Worm (Caenorhabditis elegans) whole organism, late embryonic: ENCODE measurements around the gene F42A9.17.

Experiments
- C08G9.2 ChIP-seq: sonication (generic microtip); optimal IDR thresholded peaks from 2 replicates; lab custom pipeline; 2016; ENCODE audit warnings: mild to moderate bottlenecking, missing genetic modification characterization, moderate library complexity, missing compliant biosample characterization
- T23F11.4 ChIP-seq: fragments of 200-800 bp; sonication (Bioruptor generic); optimal IDR thresholded peaks from 2 replicates; lab custom pipeline; 2018; ENCODE audit warnings: mild to moderate bottlenecking, missing genetic modification characterization, missing compliant biosample characterization
- ama-1 ChIP-seq: fragments of 150-350 bp; optimal IDR thresholded peaks from 2 replicates; lab custom pipeline; 2014
- ceh-18 ChIP-seq: sonication (generic microtip); optimal IDR thresholded peaks from 2 replicates; lab custom pipeline; 2016; ENCODE audit warnings: missing genetic modification characterization, missing compliant biosample characterization
- ceh-19 ChIP-seq: fragments of 200-800 bp; sonication (Bioruptor generic); optimal IDR thresholded peaks from 2 replicates; lab custom pipeline; 2018; ENCODE audit warnings: mild to moderate bottlenecking, missing genetic modification characterization, missing compliant biosample characterization
- ceh-2 ChIP-seq: sonication (generic microtip); optimal IDR thresholded peaks from 2 replicates; lab custom pipeline; 2016; ENCODE audit warnings: missing genotype, missing genetic modification characterization, missing compliant biosample characterization
- ceh-24 ChIP-seq: sonication (generic microtip); optimal IDR thresholded peaks from 2 replicates; lab custom pipeline; 2016; ENCODE audit warnings: mild to moderate bottlenecking, missing genetic modification characterization, missing compliant biosample characterization
- ceh-31 ChIP-seq: sonication (generic microtip); optimal IDR thresholded peaks from 2 replicates; lab custom pipeline; 2016; ENCODE audit warnings: missing genetic modification characterization, missing compliant biosample characterization
- ceh-45 ChIP-seq: fragments of 200-800 bp; sonication (Bioruptor generic); IDR thresholded peaks from 2 replicates; pipeline ENCODE4 v1.3.6; 2022; ENCODE audit warnings: missing genetic modification reagents, missing genetic modification characterization, missing compliant biosample characterization
- ceh-48 ChIP-seq: sonication (generic microtip); optimal IDR thresholded peaks from 2 replicates; lab custom pipeline; 2016; ENCODE audit warnings: missing genetic modification characterization, inconsistent platforms, missing compliant biosample characterization
- ceh-6 ChIP-seq: fragments of 200-800 bp; sonication (Bioruptor generic); optimal IDR thresholded peaks from 2 replicates; lab custom pipeline; 2018; ENCODE audit warnings: mild to moderate bottlenecking, missing genetic modification characterization, missing compliant biosample characterization
- dve-1 ChIP-seq: sonication (generic microtip); optimal IDR thresholded peaks from 2 replicates; lab custom pipeline; 2017; ENCODE audit warnings: antibody characterized with exemption, mild to moderate bottlenecking, missing genetic modification characterization, missing compliant biosample characterization
- elt-4 ChIP-seq: sonication (generic microtip); optimal IDR thresholded peaks from 2 replicates; lab custom pipeline; 2016; ENCODE audit warnings: missing genetic modification characterization, missing compliant biosample characterization
- fax-1 ChIP-seq: sonication (generic microtip); optimal IDR thresholded peaks from 2 replicates; lab custom pipeline; 2016; ENCODE audit warnings: missing genotype, missing genetic modification characterization, missing compliant biosample characterization
- hlh-15 ChIP-seq: sonication (generic microtip); optimal IDR thresholded peaks from 2 replicates; lab custom pipeline; 2016; ENCODE audit warnings: missing genetic modification characterization, missing compliant biosample characterization
- hlh-30 ChIP-seq: sonication (generic microtip); optimal IDR thresholded peaks from 2 replicates; lab custom pipeline; 2017; ENCODE audit warnings: antibody characterized with exemption, missing genetic modification characterization, missing compliant biosample characterization; ENCODE audit not compliant: insufficient read depth
- hlh-6 ChIP-seq: sonication (generic microtip); optimal IDR thresholded peaks from 2 replicates; lab custom pipeline; 2016; ENCODE audit warnings: missing genotype, missing genetic modification characterization, missing compliant biosample characterization
- hlh-8 ChIP-seq: sonication (generic microtip); optimal IDR thresholded peaks from 2 replicates; lab custom pipeline; 2016; ENCODE audit warnings: missing genotype, missing genetic modification characterization, missing compliant biosample characterization
- lin-11 ChIP-seq: fragments of 200-800 bp; sonication (Bioruptor generic); optimal IDR thresholded peaks from 2 replicates; lab custom pipeline; 2018; ENCODE audit warnings: mild to moderate bottlenecking, missing genetic modification characterization, missing compliant biosample characterization
- nfya-1 ChIP-seq: sonication (generic microtip); optimal IDR thresholded peaks from 2 replicates; lab custom pipeline; 2017; ENCODE audit warnings: missing genetic modification characterization, mild to moderate bottlenecking, missing compliant biosample characterization, antibody characterized with exemption, moderate library complexity
- npax-4 ChIP-seq: sonication (generic microtip); optimal IDR thresholded peaks from 2 replicates; lab custom pipeline; 2016; ENCODE audit warnings: missing genetic modification characterization, missing compliant biosample characterization
- odd-2 ChIP-seq: sonication (generic microtip); optimal IDR thresholded peaks from 2 replicates; lab custom pipeline; 2017; ENCODE audit warnings: antibody characterized with exemption, mild to moderate bottlenecking, missing genetic modification characterization, missing compliant biosample characterization
- pag-3 ChIP-seq: sonication (generic microtip); optimal IDR thresholded peaks from 2 replicates; lab custom pipeline; 2016; ENCODE audit warnings: missing compliant biosample characterization, missing genetic modification characterization, borderline replicate concordance
- pat-9 ChIP-seq: fragments of 200-800 bp; sonication (Bioruptor generic); optimal IDR thresholded peaks from 2 replicates; lab custom pipeline; 2018; ENCODE audit warnings: mild to moderate bottlenecking, missing genetic modification characterization, moderate library complexity, missing compliant biosample characterization
- pha-4 ChIP-seq: fragments of 150-350 bp; optimal IDR thresholded peaks from 2 replicates; lab custom pipeline; 2018; ENCODE audit warnings: missing biosample characterization, missing genetic modification reagents, missing genetic modification characterization
- pqm-1 ChIP-seq: sonication (generic microtip); optimal IDR thresholded peaks from 2 replicates; lab custom pipeline; 2016; ENCODE audit warnings: missing genetic modification characterization, missing compliant biosample characterization
- rnt-1 ChIP-seq: sonication (generic microtip); optimal IDR thresholded peaks from 2 replicates; lab custom pipeline; 2016; ENCODE audit warnings: missing genetic modification characterization, missing compliant biosample characterization
- sdc-2 ChIP-seq: sonication (generic microtip); optimal IDR thresholded peaks from 2 replicates; lab custom pipeline; 2016; ENCODE audit warnings: missing genotype, missing genetic modification characterization, missing compliant biosample characterization
- sox-4 ChIP-seq: sonication (generic microtip); optimal IDR thresholded peaks from 2 replicates; lab custom pipeline; 2017; ENCODE audit warnings: mild to moderate bottlenecking, missing genetic modification characterization, inconsistent platforms, missing compliant biosample characterization
- tbx-2 ChIP-seq: sonication (generic microtip); optimal IDR thresholded peaks from 2 replicates; lab custom pipeline; 2016; ENCODE audit warnings: missing genetic modification characterization, missing compliant biosample characterization
- unc-55 ChIP-seq: sonication (generic microtip); optimal IDR thresholded peaks from 2 replicates; lab custom pipeline; 2017; ENCODE audit warnings: missing biosample characterization, missing genetic modification reagents, missing genetic modification characterization
- unc-86 ChIP-seq: sonication (generic microtip); optimal IDR thresholded peaks from 2 replicates; lab custom pipeline; 2016; ENCODE audit warnings: missing genetic modification characterization, missing compliant biosample characterization
- zip-5 ChIP-seq: sonication (generic microtip); optimal IDR thresholded peaks from 2 replicates; lab custom pipeline; 2016; ENCODE audit warnings: missing genetic modification characterization, missing compliant biosample characterization
- ztf-16 ChIP-seq: sonication (generic microtip); optimal IDR thresholded peaks from 2 replicates; lab custom pipeline; 2017; ENCODE audit warnings: missing genetic modification characterization, missing compliant biosample characterization

Gene F42A9.17

DNA sequence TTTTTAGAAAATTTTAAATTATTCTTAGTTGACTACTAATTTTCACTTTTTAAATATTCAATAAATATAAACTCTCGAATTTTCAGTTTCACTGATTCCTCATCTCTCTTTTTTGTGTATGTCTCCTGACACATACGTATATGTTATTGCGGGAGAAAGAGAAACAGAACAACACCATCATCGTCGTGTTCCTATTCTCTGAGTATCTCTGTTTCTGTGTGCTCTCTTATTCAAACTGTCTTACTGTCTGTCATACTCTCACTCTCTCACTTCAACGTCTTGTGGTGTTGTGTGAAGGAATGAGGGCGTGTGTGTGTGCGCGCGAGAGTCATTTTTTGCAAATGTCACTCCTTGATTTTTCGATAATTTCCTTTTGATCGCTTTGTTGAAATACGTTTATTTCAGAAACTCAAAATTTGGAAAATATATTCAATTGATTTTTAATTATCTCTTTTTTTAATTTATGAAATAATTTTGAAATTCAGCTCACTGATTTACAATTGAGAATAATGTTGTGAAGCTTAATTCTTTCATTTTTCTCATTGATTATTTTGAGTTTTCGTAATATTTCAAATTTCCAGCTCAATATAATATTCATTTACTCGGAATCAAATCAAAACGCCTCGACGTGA is 8.5 kb upstream of the F42A9.17 start, which contains the start of gene lin-49:
TSS of gene lin-49 (plus strand) at position 582 of the 632 bp plus-strand sequence.
- TF ChIP-seq odd-2 (tag; lab: Kevin White, UChicago) (no peak), nfya-1 (tag; lab: Kevin White, UChicago) (peak; percentile 55), npax-4 (tag; lab: Kevin White, UChicago) (no peak), ceh-45 (GFP tag; lab: Robert Waterston, UW) (no peak), hlh-30 (tag; lab: Kevin White, UChicago) (peak; percentile 79), unc-55 (GFP tag; lab: Kevin White, UChicago) (peak; percentile 38), ceh-31 (tag; lab: Kevin White, UChicago) (peak; percentile 43), tbx-2 (tag; lab: Kevin White, UChicago) (peak; percentile 53)
- TF ChIP-seq, all 69 proteins: peak for 5

DNA sequence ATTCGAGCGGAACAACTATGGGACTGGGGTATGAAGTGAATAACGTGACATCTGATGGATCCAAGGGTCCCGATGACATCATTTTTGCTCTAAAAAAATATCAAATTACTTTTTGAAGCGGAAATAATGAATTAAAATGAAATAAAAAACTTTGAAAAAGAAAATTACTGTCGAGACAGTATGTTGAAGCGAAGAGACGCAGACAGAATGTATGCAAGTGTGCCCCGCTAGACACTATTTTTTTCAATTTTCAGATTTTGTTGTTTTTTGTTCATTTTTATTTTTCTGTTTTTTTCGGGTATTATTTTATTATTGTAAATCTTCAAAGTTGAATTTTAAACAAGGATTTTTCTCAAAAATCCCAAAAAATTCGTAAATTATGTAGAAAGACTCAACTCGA is 7.0 kb upstream of the F42A9.17 start, which contains the start of gene F42A9.8:
TSS of gene F42A9.8 (minus strand) at position 88 of the 400 bp plus-strand sequence.
- no peak for TF ChIP-seq lin-11
- TF ChIP-seq hlh-15 = no peak
- no peak for TF ChIP-seq pag-3
- TF ChIP-seq ceh-2 (tag; lab: Kevin White, UChicago) = no peak
- no peak for TF ChIP-seq fax-1 (tag; lab: Kevin White, UChicago)
- no peak for TF ChIP-seq ceh-19 (GFP tag; lab: Kevin White, UChicago)

DNA sequence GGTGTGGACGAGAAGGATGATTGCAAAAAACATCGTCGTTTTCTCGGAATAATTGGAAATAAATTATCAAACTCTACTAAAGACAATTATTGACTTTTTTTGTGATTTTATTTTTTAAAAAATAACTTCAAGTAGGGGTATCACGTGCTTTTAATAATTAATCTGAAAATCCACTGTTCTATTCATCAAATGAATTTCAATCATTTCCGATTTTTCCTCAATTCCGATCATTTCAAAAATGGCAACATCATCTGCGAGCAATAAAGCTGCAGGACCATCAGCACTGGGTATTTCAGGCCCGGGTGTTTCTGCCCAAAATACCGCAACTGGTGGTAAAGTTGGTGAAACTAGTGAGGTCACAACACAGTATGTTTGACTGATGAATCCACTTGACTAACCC is 5.3 kb upstream of the F42A9.17 start, which contains the start of the genes F42A9.7 and F42A9.3:
TSS of gene F42A9.7 (minus strand) at position 101 of the 400 bp plus-strand sequence.
TSS of gene F42A9.3 (plus strand) at position 214 of the 400 bp plus-strand sequence.
- TF ChIP-seq ceh-45 (GFP tag; lab: Robert Waterston, UW) = no peak
- no peak for TF ChIP-seq ceh-18 (tag; lab: Kevin White, UChicago)
- TF ChIP-seq tbx-2 (tag; lab: Kevin White, UChicago) = no peak
- TF ChIP-seq unc-86 = no peak
- no peak for TF ChIP-seq elt-4 (tag; lab: Kevin White, UChicago)
- TF ChIP-seq hlh-6 (tag; lab: Kevin White, UChicago) = no peak
- TF ChIP-seq pag-3 = no peak
- TF ChIP-seq hlh-8 (tag; lab: Kevin White, UChicago) = no peak
- TF ChIP-seq ceh-24 (tag; lab: Kevin White, UChicago) = no peak

- TF ChIP-seq rnt-1 (tag; lab: Kevin White, UChicago) = no peak
- no peak for TF ChIP-seq npax-4 (tag; lab: Kevin White, UChicago)
- no peak for TF ChIP-seq pat-9 (tag; lab: Kevin White, UChicago)
- no peak for TF ChIP-seq sdc-2 (tag; lab: Kevin White, UChicago)
- TF ChIP-seq ceh-45 (GFP tag; lab: Robert Waterston, UW) = no peak
- no peak for TF ChIP-seq sox-4 (tag; lab: Kevin White, UChicago)
- TF ChIP-seq pha-4 (tag; lab: Kevin White, UChicago) = no peak
- TF ChIP-seq unc-86 = no peak
- TF ChIP-seq ceh-48 (tag; lab: Kevin White, UChicago) = no peak
- no peak for TF ChIP-seq pqm-1
- no peak for TF ChIP-seq T23F11.4 (GFP tag; lab: Kevin White, UChicago)
- TF ChIP-seq zip-5 = no peak
- TF ChIP-seq ztf-16 (tag; lab: Kevin White, UChicago) = no peak
- no peak for TF ChIP-seq C08G9.2
- no peak for TF ChIP-seq ceh-6 (GFP tag; lab: Kevin White, UChicago)
- no peak for TF ChIP-seq dve-1 (tag; lab: Kevin White, UChicago)
- TF ChIP-seq ama-1 = no peak
These were observed 3.6 kb upstream of the F42A9.17 start for ce11 chrIV:8615314-8615713.
